Worm (Caenorhabditis elegans): ENCODE measurements around the gene math-24.

DNA sequence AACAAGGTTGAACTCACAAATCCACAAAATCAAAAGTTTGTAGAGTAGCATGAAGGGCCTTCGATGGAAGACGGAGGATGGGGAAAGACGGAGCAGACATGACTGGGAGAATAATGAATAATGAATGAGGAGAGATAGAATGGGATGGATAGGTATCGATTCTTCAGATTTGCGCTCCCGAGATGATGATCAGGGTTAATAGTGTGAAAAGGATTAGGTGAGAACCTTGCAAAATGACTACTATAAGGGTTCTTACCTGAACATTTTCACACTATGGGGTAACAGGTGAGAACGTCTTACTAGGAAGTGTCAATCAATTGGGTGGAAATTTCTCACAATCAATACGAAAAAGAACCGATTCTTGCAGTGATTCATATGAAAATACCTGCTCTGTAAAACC is 49.7 kb upstream of the math-24 start, which contains the start of gene fbxb-96:
- TF ChIP-seq ama-1 (optimal IDR thresholded peaks at IDR 0.05) = no peak
- TF ChIP-seq hmbx-1 (tag; optimal IDR thresholded peaks at IDR 0.05) = no peak
- TF ChIP-seq hnd-1 (tag; optimal IDR thresholded peaks at IDR 0.05) = no peak
- no peak for TF ChIP-seq F13C5.2 (tag; optimal IDR thresholded peaks at IDR 0.05)
- TF ChIP-seq pes-1 (GFP tag; IDR thresholded peaks at IDR 0.05) = no peak
- TF ChIP-seq flt-1 (GFP tag; IDR thresholded peaks at IDR 0.05) = no peak
- no peak for TF ChIP-seq ceh-36 (tag; optimal IDR thresholded peaks at IDR 0.05)
- no peak for TF ChIP-seq tbx-11 (GFP tag; IDR thresholded peaks at IDR 0.05)
- no peak for TF ChIP-seq hmg-4 (GFP tag; optimal IDR thresholded peaks at IDR 0.05)
- no peak for TF ChIP-seq B0310.2 (tag; optimal IDR thresholded peaks at IDR 0.05)
- TF ChIP-seq tbx-37 (GFP tag; conservative IDR thresholded peaks at IDR 0.05) = no peak
- TF ChIP-seq ets-7 (tag; optimal IDR thresholded peaks at IDR 0.05) = no peak
- TF ChIP-seq scrt-1 (GFP tag; IDR thresholded peaks at IDR 0.05) = no peak
- no peak for TF ChIP-seq sea-1 (GFP tag; conservative IDR thresholded peaks at IDR 0.05)
